Worm (Caenorhabditis elegans): ENCODE results near the gene Y17G9B.4.
A peak's percentile ranks its signal among the peaks of the same experiment; 100 is the strongest.
"Not testable (repeated sequence)": the region's sequence is repeated elsewhere in the genome, so short reads cannot be mapped to it uniquely, and the experiment has no call there.

DNA sequence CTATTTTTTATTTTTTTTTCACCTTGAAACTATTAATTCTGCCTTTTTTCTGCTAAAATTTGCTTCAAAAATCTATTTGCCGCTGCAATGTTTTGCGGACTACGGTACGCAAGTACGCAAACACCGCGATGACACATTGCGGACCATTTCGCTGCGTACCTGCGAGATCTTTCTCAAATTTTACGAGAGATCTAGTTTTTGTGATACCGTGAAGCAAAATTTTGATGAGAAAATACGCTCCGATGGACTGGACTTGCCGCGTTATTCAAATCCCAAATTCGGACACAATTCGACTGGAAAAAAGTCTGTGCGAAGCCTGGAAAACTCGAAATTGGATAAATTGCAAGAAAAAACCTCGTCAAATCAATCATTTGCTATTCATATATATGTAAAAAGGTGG, 31.4 kb upstream of the Y17G9B.4 start:
- not testable (repeated sequence) for TF ChIP-seq ama-1 (optimal IDR thresholded peaks at IDR 0.05); aly-1 (tag; optimal IDR thresholded peaks at IDR 0.05); tra-4 (tag; optimal IDR thresholded peaks at IDR 0.05); tbx-37 (GFP tag; conservative IDR thresholded peaks at IDR 0.05); sea-1 (GFP tag; conservative IDR thresholded peaks at IDR 0.05); flt-1 (GFP tag; IDR thresholded peaks at IDR 0.05); hmg-4 (GFP tag; optimal IDR thresholded peaks at IDR 0.05); F13C5.2 (tag; optimal IDR thresholded peaks at IDR 0.05); hnd-1 (tag; optimal IDR thresholded peaks at IDR 0.05); ceh-36 (tag; optimal IDR thresholded peaks at IDR 0.05); ceh-13 (GFP tag; optimal IDR thresholded peaks at IDR 0.05); scrt-1 (GFP tag; IDR thresholded peaks at IDR 0.05)
- TF ChIP-seq pes-1 (GFP tag; IDR thresholded peaks at IDR 0.05) = peak; percentile 22; the same call in 1 of the 2 replicates

Data from whole organism, early embryonic.